Fruit fly (Drosophila melanogaster) whole organism, embryonic: ENCODE results near the gene Dmtn.

Source experiments
- Asciz ChIP-seq: fragments of 200-800 bp; sonication (Bioruptor generic); optimal IDR thresholded peaks from 2 replicates; lab custom pipeline; 2017; ENCODE audit warnings: missing biosample characterization, mild to moderate bottlenecking, missing genetic modification characterization, missing genetic modification reagents
- CG10147 ChIP-seq: fragments of 200-800 bp; sonication (Bioruptor generic); optimal IDR thresholded peaks from 2 replicates; lab custom pipeline; 2019; ENCODE audit warnings: missing biosample characterization, mild to moderate bottlenecking, missing genetic modification characterization, moderate library complexity
- CG10979 ChIP-seq: fragments of 200-800 bp; sonication (Bioruptor generic); optimal IDR thresholded peaks from 2 replicates; lab custom pipeline; 2018; ENCODE audit warnings: missing biosample characterization, mild to moderate bottlenecking, missing genetic modification characterization, moderate library complexity
- CG13123 ChIP-seq: fragments of 200-800 bp; sonication (Bioruptor generic); optimal IDR thresholded peaks from 2 replicates; lab custom pipeline; 2016; ENCODE audit warnings: missing biosample characterization, missing genetic modification characterization
- CG13424 ChIP-seq: fragments of 200-800 bp; sonication (Bioruptor generic); optimal IDR thresholded peaks from 2 replicates; lab custom pipeline; 2019; ENCODE audit warnings: missing biosample characterization, mild to moderate bottlenecking, missing genetic modification characterization, moderate library complexity
- CG15073 ChIP-seq: fragments of 200-800 bp; sonication (Bioruptor generic); optimal IDR thresholded peaks from 2 replicates; lab custom pipeline; 2016; ENCODE audit warnings: missing biosample characterization, missing genetic modification characterization
- CG16863 ChIP-seq: fragments of 200-800 bp; sonication (Bioruptor generic); optimal IDR thresholded peaks from 3 replicates; lab custom pipeline; 2016; ENCODE audit warnings: missing biosample characterization, missing genetic modification characterization
- CG17359 ChIP-seq: fragments of 200-800 bp; sonication (Bioruptor generic); optimal IDR thresholded peaks from 3 replicates; lab custom pipeline; 2018; ENCODE audit warnings: missing biosample characterization, mild to moderate bottlenecking, missing genetic modification characterization, moderate library complexity
- CG2875 ChIP-seq: fragments of 200-800 bp; sonication (Bioruptor generic); optimal IDR thresholded peaks from 2 replicates; lab custom pipeline; 2017; ENCODE audit warnings: missing biosample characterization, mild to moderate bottlenecking, missing genetic modification characterization, missing genetic modification reagents
- CG30403 ChIP-seq: fragments of 200-800 bp; sonication (Bioruptor generic); optimal IDR thresholded peaks from 3 replicates; lab custom pipeline; 2016; ENCODE audit warnings: missing biosample characterization, missing genetic modification characterization
- CG3995 ChIP-seq: fragments of 200-800 bp; sonication (Bioruptor generic); optimal IDR thresholded peaks from 3 replicates; lab custom pipeline; 2016; ENCODE audit warnings: missing biosample characterization, missing genetic modification characterization
- CG4617 ChIP-seq: fragments of 200-800 bp; sonication (Bioruptor generic); optimal IDR thresholded peaks from 3 replicates; lab custom pipeline; 2016; ENCODE audit warnings: missing biosample characterization, missing genetic modification characterization, borderline replicate concordance
- CG6689 ChIP-seq: fragments of 200-800 bp; sonication (Bioruptor generic); IDR thresholded peaks from 2 replicates; pipeline ENCODE4 v1.3.6; 2022; ENCODE audit warnings: missing biosample characterization, missing genetic modification characterization
- CG7928 ChIP-seq: fragments of 200-800 bp; sonication (Bioruptor generic); optimal IDR thresholded peaks from 2 replicates; lab custom pipeline; 2017; ENCODE audit warnings: missing biosample characterization, mild to moderate bottlenecking, missing genetic modification characterization
- CG8089 ChIP-seq: fragments of 200-800 bp; sonication (Bioruptor generic); optimal IDR thresholded peaks from 3 replicates; lab custom pipeline; 2016; ENCODE audit warnings: missing biosample characterization, missing genetic modification characterization
- Doc3 ChIP-seq: fragments of 200-800 bp; sonication (Bioruptor generic); IDR thresholded peaks from 3 replicates; pipeline ENCODE4 v1.3.6; 2022; ENCODE audit warnings: missing biosample characterization, missing genetic modification characterization; ENCODE audit not compliant: partially characterized antibody
- E2f2 ChIP-seq: fragments of 200-800 bp; sonication (Bioruptor generic); IDR thresholded peaks from 2 replicates; pipeline ENCODE4 v1.3.6; 2022; ENCODE audit warnings: missing biosample characterization, missing genetic modification characterization
- Gug ChIP-seq: fragments of 200-800 bp; sonication (Bioruptor generic); IDR thresholded peaks from 4 replicates; pipeline ENCODE4 v1.3.6; 2022; ENCODE audit warnings: missing biosample characterization, missing genetic modification characterization
- HHEX ChIP-seq: fragments of 200-800 bp; sonication (Bioruptor generic); optimal IDR thresholded peaks from 3 replicates; lab custom pipeline; 2017; ENCODE audit warnings: missing biosample characterization, mild to moderate bottlenecking, missing genetic modification characterization, missing genetic modification reagents
- HLH54F ChIP-seq: fragments of 200-800 bp; sonication (Bioruptor generic); optimal IDR thresholded peaks from 3 replicates; lab custom pipeline; 2016; ENCODE audit warnings: missing biosample characterization, missing genetic modification characterization
- Hmr ChIP-seq: fragments of 200-800 bp; sonication (Bioruptor generic); optimal IDR thresholded peaks from 3 replicates; lab custom pipeline; 2017; ENCODE audit warnings: mild to moderate bottlenecking, missing biosample characterization, missing genetic modification reagents, missing genetic modification characterization
- Hr3 ChIP-seq: fragments of 200-800 bp; sonication (Bioruptor generic); optimal IDR thresholded peaks from 3 replicates; lab custom pipeline; 2016; ENCODE audit warnings: missing biosample characterization, missing genetic modification characterization
- Lpt ChIP-seq: fragments of >200 bp; optimal IDR thresholded peaks from 2 replicates; lab custom pipeline; 2018; ENCODE audit warnings: missing biosample characterization, missing genetic modification characterization
- Max ChIP-seq: fragments of 200-800 bp; sonication (Bioruptor generic); optimal IDR thresholded peaks from 2 replicates; lab custom pipeline; 2016; ENCODE audit warnings: missing biosample characterization, mild to moderate bottlenecking, missing genetic modification characterization
- Rx ChIP-seq: fragments of 200-800 bp; sonication (Bioruptor generic); IDR thresholded peaks from 2 replicates; pipeline ENCODE4 v1.3.6; 2022; ENCODE audit warnings: missing biosample characterization, missing genetic modification characterization
- Scr ChIP-seq: fragments of 200-800 bp; sonication (Bioruptor generic); IDR thresholded peaks from 2 replicates; pipeline ENCODE4 v1.3.6; 2022; ENCODE audit warnings: missing biosample characterization, missing genetic modification characterization; ENCODE audit not compliant: partially characterized antibody
- Sry-δ ChIP-seq: fragments of 200-800 bp; sonication (Bioruptor generic); optimal IDR thresholded peaks from 2 replicates; lab custom pipeline; 2016; ENCODE audit warnings: missing biosample characterization, missing genetic modification characterization
- TFAM ChIP-seq: fragments of 200-800 bp; sonication (Bioruptor generic); optimal IDR thresholded peaks from 2 replicates; lab custom pipeline; 2017; ENCODE audit warnings: missing biosample characterization, missing genetic modification characterization, inconsistent platforms
- ab ChIP-seq: fragments of 200-800 bp; sonication (Bioruptor generic); optimal IDR thresholded peaks from 2 replicates; lab custom pipeline; 2016; ENCODE audit warnings: missing biosample characterization, missing genetic modification characterization
- al ChIP-seq: fragments of 200-800 bp; sonication (Bioruptor generic); IDR thresholded peaks from 2 replicates; pipeline ENCODE4 v1.3.6; 2022; ENCODE audit warnings: missing biosample characterization, missing genetic modification characterization
- bcd ChIP-seq: fragments of 200-800 bp; sonication (Bioruptor generic); optimal IDR thresholded peaks from 2 replicates; lab custom pipeline; 2017; ENCODE audit warnings: missing biosample characterization, mild to moderate bottlenecking, missing genetic modification characterization
- cad ChIP-seq: fragments of >200 bp; optimal IDR thresholded peaks from 2 replicates; lab custom pipeline; 2017; ENCODE audit warnings: missing biosample characterization, missing genetic modification characterization
- chif ChIP-seq, 2 experiments: fragments of 200-800 bp; sonication (Bioruptor generic); optimal IDR thresholded peaks; 3 replicates each; lab custom pipeline; 2016; ENCODE audit warnings: missing biosample characterization in 2 of 2, missing genetic modification characterization in 2 of 2
- corto ChIP-seq: fragments of 200-800 bp; sonication (Bioruptor generic); optimal IDR thresholded peaks from 2 replicates; lab custom pipeline; 2016; ENCODE audit warnings: missing biosample characterization, mild to moderate bottlenecking, missing genetic modification characterization, moderate library complexity
- fd64A ChIP-seq: fragments of 200-800 bp; sonication (Bioruptor generic); optimal IDR thresholded peaks from 3 replicates; lab custom pipeline; 2018; ENCODE audit warnings: missing biosample characterization, mild to moderate bottlenecking, missing genetic modification characterization
- gsb ChIP-seq: fragments of 200-800 bp; sonication (Bioruptor generic); IDR thresholded peaks from 2 replicates; pipeline ENCODE4 v1.3.6; 2022; ENCODE audit warnings: missing biosample characterization, missing genetic modification characterization
- hb ChIP-seq: fragments of 200-800 bp; sonication (Bioruptor generic); IDR thresholded peaks from 3 replicates; pipeline ENCODE4 v1.3.6; 2022; ENCODE audit warnings: missing biosample characterization, missing genetic modification characterization; ENCODE audit not compliant: partially characterized antibody
- hbn ChIP-seq: fragments of 200-800 bp; sonication (Bioruptor generic); IDR thresholded peaks from 2 replicates; pipeline ENCODE4 v1.3.6; 2022; ENCODE audit warnings: missing biosample characterization, missing genetic modification characterization; ENCODE audit not compliant: partially characterized antibody
- insv ChIP-seq, 2 experiments: fragments of 200-800 bp; sonication (Bioruptor generic); optimal IDR thresholded peaks; 3 replicates each; lab custom pipeline; 2016 to 2018; ENCODE audit warnings: missing biosample characterization in 2 of 2, missing genetic modification characterization in 2 of 2
- kni ChIP-seq: fragments of 200-800 bp; sonication (Bioruptor generic); optimal IDR thresholded peaks from 3 replicates; lab custom pipeline; 2017; ENCODE audit warnings: mild to moderate bottlenecking, missing biosample characterization, missing genetic modification reagents, missing genetic modification characterization
- lbe ChIP-seq: fragments of 200-800 bp; sonication (Bioruptor generic); optimal IDR thresholded peaks from 2 replicates; lab custom pipeline; 2016; ENCODE audit warnings: missing biosample characterization, mild to moderate bottlenecking, missing genetic modification characterization
- odd ChIP-seq: fragments of 200-800 bp; sonication (Bioruptor generic); optimal IDR thresholded peaks from 2 replicates; lab custom pipeline; 2017; ENCODE audit warnings: missing biosample characterization, mild to moderate bottlenecking, missing genetic modification characterization
- prd ChIP-seq, 3 experiments: fragments of >200 bp in 2 of 3; fragments of 200-800 bp in 1 of 3; sonication (Bioruptor generic) in 1 of 3; optimal IDR thresholded peaks in 2 of 3; IDR thresholded peaks in 1 of 3; 2 replicates in 2 of 3; 3 replicates in 1 of 3; pipeline versions ENCODE4 v1.3.6 to Lab custom; 2017 to 2022; ENCODE audit warnings: missing biosample characterization in 1 of 3, missing genetic modification characterization in 1 of 3
- slbo ChIP-seq: fragments of 200-800 bp; sonication (Bioruptor generic); IDR thresholded peaks from 2 replicates; pipeline ENCODE4 v1.3.6; 2022; ENCODE audit warnings: missing biosample characterization, missing genetic modification characterization
- sna ChIP-seq: fragments of 200-800 bp; sonication (Bioruptor generic); IDR thresholded peaks from 2 replicates; pipeline ENCODE4 v1.3.6; 2022; ENCODE audit warnings: missing biosample characterization, missing genetic modification characterization; ENCODE audit not compliant: partially characterized antibody
- tup ChIP-seq: fragments of 200-800 bp; sonication (Bioruptor generic); optimal IDR thresholded peaks from 2 replicates; lab custom pipeline; 2016; ENCODE audit warnings: missing biosample characterization, mild to moderate bottlenecking, missing genetic modification characterization, moderate library complexity
- twi ChIP-seq: fragments of 200-800 bp; optimal IDR thresholded peaks from 2 replicates; lab custom pipeline; 2019; ENCODE audit warnings: missing biosample characterization, mild to moderate bottlenecking, missing genetic modification characterization, moderate library complexity

Dmtn gene

DNA sequence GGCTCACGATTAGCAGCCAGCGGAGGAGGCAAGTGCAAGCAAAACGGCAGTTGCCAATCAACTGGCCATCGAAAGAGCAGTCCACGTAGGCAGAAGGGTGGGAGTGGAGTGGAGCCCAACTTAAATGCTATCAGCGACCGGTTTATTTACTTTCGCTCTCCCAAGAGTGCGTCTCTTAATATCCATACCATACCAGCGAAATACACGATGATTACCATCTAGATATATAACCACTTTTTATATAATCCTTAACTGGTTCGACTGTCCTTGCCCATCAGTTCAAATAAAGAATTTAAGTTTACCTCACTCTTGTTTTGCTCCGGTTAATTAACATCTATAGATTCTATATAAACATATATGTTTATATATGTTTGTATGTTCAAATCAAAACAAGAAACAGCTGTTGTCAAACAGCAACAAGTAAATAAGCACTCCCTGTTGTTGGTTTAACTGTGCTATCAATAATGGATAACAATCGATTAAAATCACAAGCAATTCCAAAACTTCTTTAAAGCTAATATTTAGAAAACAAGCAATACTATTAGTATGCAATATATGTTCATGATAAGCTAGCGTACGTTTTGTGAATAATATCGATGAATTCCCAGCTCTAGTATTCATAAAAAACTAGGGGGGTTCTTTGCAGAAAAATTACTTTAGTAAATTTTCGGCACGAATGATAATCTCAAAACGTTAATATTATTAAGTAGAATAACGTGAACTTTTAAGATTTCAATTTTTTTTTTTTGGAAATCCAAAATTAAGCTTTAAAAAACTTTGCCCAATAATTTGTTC lies 32.0 kb downstream of the Dmtn start (continued):
- TF ChIP-seq cad (GFP tag; lab: Kevin White, UChicago) (no peak), CG17359 (tag; lab: Kevin White, UChicago) (peak; percentile 35), HLH54F (GFP tag; lab: Kevin White, UChicago) (no peak), sna (no peak), Lpt (GFP tag; lab: Kevin White, UChicago) (no peak), CG7928 (GFP tag; lab: Kevin White, UChicago) (peak; percentile 32), CG6689 (GFP tag; lab: Robert Waterston, UW) (0 out of 2 replicates have a peak, but pooled peaks have one; percentile 22), Gug (GFP tag; lab: Robert Waterston, UW) (no peak), chif (GFP tag; optimal IDR thresholded peaks at IDR 0.05; lab: Kevin White, UChicago) (no peak), CG2875 (GFP tag; lab: Kevin White, UChicago) (peak; percentile 57), hb (no peak), insv (GFP tag; optimal IDR thresholded peaks at IDR 0.05; lab: Kevin White, UChicago) (peak in 1 of 2 experiments; percentile 45), hbn (GFP tag; lab: Robert Waterston, UW) (peak; percentile 19; the same call in 1 of the 2 replicates), odd (peak; percentile 66), Asciz (peak; percentile 72), CG13123 (GFP tag; lab: Kevin White, UChicago) (peak; percentile 42), CG10979 (peak; percentile 3), CG30403 (GFP tag; lab: Kevin White, UChicago) (peak; percentile 48), al (0 out of 2 replicates have a peak, but pooled peaks have one; percentile 10), bcd (GFP tag; lab: Kevin White, UChicago) (no peak), Max (GFP tag; lab: Kevin White, UChicago) (peak; percentile 71), CG10147 (GFP tag; lab: Kevin White, UChicago) (peak; percentile 60), Hmr (GFP tag; lab: Kevin White, UChicago) (peak; percentile 78), Sry-δ (GFP tag; lab: Kevin White, UChicago) (peak; percentile 71), Doc3 (GFP tag; lab: Robert Waterston, UW) (peak; percentile 26; the same call in 2 of the 3 replicates), kni (GFP tag; lab: Kevin White, UChicago) (peak; percentile 23), Rx (GFP tag; lab: Robert Waterston, UW) (no peak), Scr (GFP tag; lab: Robert Waterston, UW) (peak; percentile 45), Hr3 (peak; percentile 2), CG4617 (GFP tag; lab: Kevin White, UChicago) (peak; percentile 19), gsb (peak; percentile 37; the same call in 1 of the 2 replicates), ab (no peak), CG15073 (GFP tag; lab: Kevin White, UChicago) (no peak), prd (optimal IDR thresholded peaks at IDR 0.05; lab: Kevin White, UChicago) (no peak), prd (GFP tag; IDR thresholded peaks at IDR 0.05; lab: Robert Waterston, UW) (peak; percentile 24; the same call in 1 of the 3 replicates), corto (GFP tag; lab: Kevin White, UChicago) (no peak), twi (peak; percentile 3), E2f2 (GFP tag; lab: Robert Waterston, UW) (peak; percentile 41; the same call in 1 of the 2 replicates), slbo (GFP tag; lab: Robert Waterston, UW) (peak; percentile 48; the same call in 1 of the 2 replicates), CG8089 (GFP tag; lab: Kevin White, UChicago) (no peak), CG16863 (GFP tag; lab: Kevin White, UChicago) (peak; percentile 18), tup (GFP tag; lab: Kevin White, UChicago) (peak; percentile 12), TFAM (GFP tag; lab: Kevin White, UChicago) (no peak), CG13424 (tag; lab: Kevin White, UChicago) (peak; percentile 42), CG3995 (peak; percentile 33), lbe (peak; percentile 49), HHEX (peak; percentile 73), fd64A (peak; percentile 14)
